Fruit fly (Drosophila melanogaster): ENCODE measurements around the gene mRpS34.

Gene mRpS34

dm6 chr3L:16385880-16386584 lies 38.2 kb downstream of the mRpS34 start, which contains the start of the genes Agpat3 and RAF2:
Gene Agpat3, minus strand, starts transcription at chr3L:16385957.
Gene RAF2, plus strand, starts transcription at chr3L:16386327.
- no peak for TF ChIP-seq Sin3A (optimal IDR thresholded peaks at IDR 0.05)
- no peak for TF ChIP-seq h (optimal IDR thresholded peaks at IDR 0.05)
- no peak for TF ChIP-seq psq (optimal IDR thresholded peaks at IDR 0.05)
- no peak for TF ChIP-seq ttk (optimal IDR thresholded peaks at IDR 0.05)
- TF ChIP-seq Myc (optimal IDR thresholded peaks at IDR 0.05): no peak
- TF ChIP-seq insv (optimal IDR thresholded peaks at IDR 0.05): no peak

- TF ChIP-seq Myc (optimal IDR thresholded peaks at IDR 0.05) (no peak), insv (optimal IDR thresholded peaks at IDR 0.05) (no peak), psq (optimal IDR thresholded peaks at IDR 0.05) (no peak), Sin3A (optimal IDR thresholded peaks at IDR 0.05) (no peak), ttk (optimal IDR thresholded peaks at IDR 0.05) (no peak), h (optimal IDR thresholded peaks at IDR 0.05) (no peak)
Measured at dm6 chr3L:16390793-16391192, 42.9 kb downstream of the mRpS34 start.

dm6 chr3L:16391257-16391656 lies 43.4 kb downstream of the mRpS34 start:
- TF ChIP-seq insv (optimal IDR thresholded peaks at IDR 0.05) (no peak), ttk (optimal IDR thresholded peaks at IDR 0.05) (no peak), psq (optimal IDR thresholded peaks at IDR 0.05) (no peak), Myc (optimal IDR thresholded peaks at IDR 0.05) (no peak), Sin3A (optimal IDR thresholded peaks at IDR 0.05) (no peak), h (optimal IDR thresholded peaks at IDR 0.05) (no peak)

dm6 chr3L:16392203-16392800 lies 44.4 kb downstream of the mRpS34 start:
- TF ChIP-seq ttk (optimal IDR thresholded peaks at IDR 0.05) (no peak), Myc (optimal IDR thresholded peaks at IDR 0.05) (no peak), Sin3A (optimal IDR thresholded peaks at IDR 0.05) (no peak)

dm6 chr3L:16392874-16393273 lies 45.0 kb downstream of the mRpS34 start:
- TF ChIP-seq insv (optimal IDR thresholded peaks at IDR 0.05) (no peak), Myc (optimal IDR thresholded peaks at IDR 0.05) (no peak), Sin3A (optimal IDR thresholded peaks at IDR 0.05) (no peak), ttk (optimal IDR thresholded peaks at IDR 0.05) (no peak), h (optimal IDR thresholded peaks at IDR 0.05) (no peak), psq (optimal IDR thresholded peaks at IDR 0.05) (no peak)

- no peak for TF ChIP-seq psq (optimal IDR thresholded peaks at IDR 0.05)
- no peak for TF ChIP-seq Myc (optimal IDR thresholded peaks at IDR 0.05)
- no peak for TF ChIP-seq ttk (optimal IDR thresholded peaks at IDR 0.05)
- no peak for TF ChIP-seq h (optimal IDR thresholded peaks at IDR 0.05)
- TF ChIP-seq insv (optimal IDR thresholded peaks at IDR 0.05): no peak
Measured at dm6 chr3L:16393700-16394099, 45.8 kb downstream of the mRpS34 start.

dm6 chr3L:16394506-16394905 lies 46.6 kb downstream of the mRpS34 start, which contains the start of gene Gagr:
Gene Gagr, plus strand, starts transcription at chr3L:16394586.
- no peak for TF ChIP-seq Myc (optimal IDR thresholded peaks at IDR 0.05)
- TF ChIP-seq Sin3A (optimal IDR thresholded peaks at IDR 0.05): no peak
- TF ChIP-seq ttk (optimal IDR thresholded peaks at IDR 0.05): no peak
- TF ChIP-seq insv (optimal IDR thresholded peaks at IDR 0.05): no peak
- TF ChIP-seq psq (optimal IDR thresholded peaks at IDR 0.05): no peak
- TF ChIP-seq h (optimal IDR thresholded peaks at IDR 0.05): no peak
